Worm (Caenorhabditis elegans) whole organism, L1 larva: ENCODE data around the gene AH10.4.

ENCODE experiments used
- aly-2 ChIP-seq: fragments of 150-350 bp; optimal IDR thresholded peaks from 2 replicates; lab custom pipeline; 2014; ENCODE audit warnings: missing biosample characterization, missing genetic modification characterization
- lin-14 ChIP-seq: fragments of 200-800 bp; sonication (Bioruptor generic); optimal IDR thresholded peaks from 2 replicates; lab custom pipeline; 2018; ENCODE audit warnings: mild to moderate bottlenecking, missing genetic modification characterization, moderate library complexity, missing compliant biosample characterization
- mep-1 ChIP-seq: fragments of 150-350 bp; optimal IDR thresholded peaks from 2 replicates; lab custom pipeline; 2014; ENCODE audit warnings: missing biosample characterization, missing genetic modification characterization
- nhr-11 ChIP-seq: fragments of 150-350 bp; optimal IDR thresholded peaks from 2 replicates; lab custom pipeline; 2014; ENCODE audit warnings: missing biosample characterization, missing genetic modification characterization
- nhr-28 ChIP-seq: fragments of 150-350 bp; optimal IDR thresholded peaks from 2 replicates; lab custom pipeline; 2014; ENCODE audit warnings: missing biosample characterization, missing genetic modification characterization
- nhr-47 ChIP-seq: sonication (generic microtip); optimal IDR thresholded peaks from 2 replicates; lab custom pipeline; 2016; ENCODE audit warnings: mild to moderate bottlenecking, missing genetic modification characterization, moderate library complexity, missing compliant biosample characterization
- nhr-90 ChIP-seq: sonication (generic microtip); optimal IDR thresholded peaks from 2 replicates; lab custom pipeline; 2016; ENCODE audit warnings: mild to moderate bottlenecking, missing genetic modification characterization, missing compliant biosample characterization; ENCODE audit not compliant: poor library complexity
- pqm-1 ChIP-seq: sonication (generic microtip); optimal IDR thresholded peaks from 3 replicates; lab custom pipeline; 2017; ENCODE audit warnings: missing biosample characterization, missing genetic modification characterization
- tbx-2 ChIP-seq: sonication (generic microtip); optimal IDR thresholded peaks from 2 replicates; lab custom pipeline; 2016; ENCODE audit warnings: missing genetic modification characterization, missing compliant biosample characterization
- unc-62 ChIP-seq: fragments of 150-350 bp; optimal IDR thresholded peaks from 2 replicates; lab custom pipeline; 2014; ENCODE audit warnings: missing biosample characterization, missing genetic modification reagents, missing genetic modification characterization
- zag-1 ChIP-seq: fragments of 150-350 bp; optimal IDR thresholded peaks from 2 replicates; lab custom pipeline; 2014; ENCODE audit warnings: missing biosample characterization, missing genetic modification characterization
- ztf-11 ChIP-seq, 2 experiments: sonication (generic microtip); optimal IDR thresholded peaks; 2 replicates each; lab custom pipeline; 2016 to 2017; ENCODE audit warnings: missing genetic modification characterization in 2 of 2, missing biosample characterization in 1 of 2, missing compliant biosample characterization in 1 of 2

DNA sequence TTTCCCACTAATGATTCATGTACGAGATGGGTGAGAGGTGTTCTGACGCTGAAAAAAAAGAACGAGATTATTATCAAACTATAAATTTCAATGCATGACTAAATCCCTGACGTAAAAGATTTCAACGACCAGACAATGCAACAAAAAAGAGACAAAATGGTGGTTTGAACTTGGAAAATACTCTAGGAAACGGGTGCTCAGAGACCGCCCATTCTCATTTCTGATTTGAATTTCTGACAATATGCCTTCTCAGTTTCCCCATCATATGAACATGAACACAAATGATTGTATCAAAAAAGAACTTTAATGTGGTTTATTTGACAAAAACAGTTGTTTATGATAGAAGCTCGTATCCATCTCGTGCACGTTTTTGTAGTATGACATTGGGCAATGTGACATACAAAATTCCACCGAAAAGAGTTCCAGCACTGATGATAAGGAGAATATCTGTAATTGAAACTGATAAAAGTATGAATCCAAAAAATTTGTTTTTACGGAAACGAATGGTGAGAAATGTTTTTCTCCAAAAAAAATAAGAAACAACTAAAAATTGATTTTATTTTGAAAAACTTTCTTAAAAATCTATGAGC lies 25.4 kb upstream of the AH10.4 start, which contains the start of gene srd-26:
- TF ChIP-seq pqm-1 (tag; lab: Kevin White, UChicago) (no peak), nhr-47 (tag; lab: Kevin White, UChicago) (no peak), zag-1 (tag; lab: Kevin White, UChicago) (no peak), ztf-11 (tag; optimal IDR thresholded peaks at IDR 0.05; lab: Kevin White, UChicago) (no peak), unc-62 (GFP tag; lab: Kevin White, UChicago) (no peak), nhr-11 (tag; lab: Kevin White, UChicago) (no peak), nhr-28 (no peak), aly-2 (no peak), lin-14 (GFP tag; lab: Kevin White, UChicago) (no peak), nhr-90 (tag; lab: Kevin White, UChicago) (no peak), tbx-2 (no peak), mep-1 (tag; lab: Kevin White, UChicago) (no peak)
